Worm (Caenorhabditis elegans) whole organism, L1 larva: ENCODE results near the gene nhr-17.

ENCODE experiments used
- C16A3.4 ChIP-seq: fragments of 150-350 bp; optimal IDR thresholded peaks from 2 replicates; lab custom pipeline; 2014; ENCODE audit warnings: missing biosample characterization, missing genetic modification characterization
- C34B4.2 ChIP-seq: sonication (generic microtip); optimal IDR thresholded peaks from 2 replicates; lab custom pipeline; 2017; ENCODE audit warnings: mild to moderate bottlenecking, missing genetic modification characterization, missing compliant biosample characterization
- F16B12.6 ChIP-seq: fragments of 150-350 bp; optimal IDR thresholded peaks from 2 replicates; lab custom pipeline; 2014; ENCODE audit warnings: missing biosample characterization, missing genetic modification characterization
- Y116A8C.19 ChIP-seq: sonication (generic microtip); optimal IDR thresholded peaks from 2 replicates; lab custom pipeline; 2016; ENCODE audit warnings: missing compliant biosample characterization, missing genetic modification characterization, borderline replicate concordance
- aha-1 ChIP-seq: fragments of 150-350 bp; optimal IDR thresholded peaks from 2 replicates; lab custom pipeline; 2014; ENCODE audit warnings: missing biosample characterization, missing genetic modification characterization
- aly-2 ChIP-seq: fragments of 150-350 bp; optimal IDR thresholded peaks from 2 replicates; lab custom pipeline; 2014; ENCODE audit warnings: missing biosample characterization, missing genetic modification characterization
- ama-1 ChIP-seq: fragments of 150-350 bp; optimal IDR thresholded peaks from 2 replicates; lab custom pipeline; 2014
- blmp-1 ChIP-seq: fragments of 150-350 bp; optimal IDR thresholded peaks from 2 replicates; lab custom pipeline; 2014; ENCODE audit warnings: missing biosample characterization, missing genetic modification characterization
- ceh-8 ChIP-seq: fragments of 200-800 bp; sonication (Bioruptor generic); optimal IDR thresholded peaks from 2 replicates; lab custom pipeline; 2018; ENCODE audit warnings: mild to moderate bottlenecking, missing genetic modification characterization, moderate library complexity, missing compliant biosample characterization
- ceh-82 ChIP-seq, 3 experiments: fragments of 150-350 bp in 1 of 3; sonication (generic microtip) in 2 of 3; optimal IDR thresholded peaks; 2 replicates each; lab custom pipeline; 2014 to 2017; ENCODE audit warnings: missing biosample characterization in 3 of 3, missing genetic modification characterization in 3 of 3
- ceh-88 ChIP-seq: fragments of 200-800 bp; sonication (Bioruptor generic); IDR thresholded peaks from 2 replicates; pipeline ENCODE4 v1.3.6; 2022; ENCODE audit warnings: missing genetic modification characterization, missing compliant biosample characterization
- ceh-90 ChIP-seq: sonication (generic microtip); optimal IDR thresholded peaks from 2 replicates; lab custom pipeline; 2016; ENCODE audit warnings: missing genetic modification characterization, missing compliant biosample characterization
- ces-1 ChIP-seq: fragments of 150-350 bp; optimal IDR thresholded peaks from 2 replicates; lab custom pipeline; 2014; ENCODE audit warnings: missing biosample characterization, missing genetic modification reagents, missing genetic modification characterization
- dpl-1 ChIP-seq, 3 experiments: fragments of 150-350 bp in 2 of 3; sonication (generic microtip) in 1 of 3; optimal IDR thresholded peaks; 2 replicates each; lab custom pipeline; 2014 to 2017; ENCODE audit warnings: missing biosample characterization in 3 of 3, missing genetic modification characterization in 3 of 3, missing genetic modification reagents in 3 of 3
- efl-1 ChIP-seq, 4 experiments: fragments of 150-350 bp; optimal IDR thresholded peaks in 3 of 4; peaks in 1 of 4; 1 replicate in 1 of 4; 2 replicates in 3 of 4; lab custom pipeline; 2014; ENCODE audit warnings: missing biosample characterization in 2 of 4, missing genetic modification characterization in 2 of 4, missing genetic modification reagents in 2 of 4
- efl-3 ChIP-seq: fragments of 200-800 bp; sonication (Bioruptor generic); optimal IDR thresholded peaks from 2 replicates; lab custom pipeline; 2018; ENCODE audit warnings: mild to moderate bottlenecking, missing genetic modification characterization, missing compliant biosample characterization
- egl-13 ChIP-seq: sonication (generic microtip); optimal IDR thresholded peaks from 2 replicates; lab custom pipeline; 2016; ENCODE audit warnings: missing genotype, missing genetic modification reagents, missing genetic modification characterization, missing compliant biosample characterization
- egl-27 ChIP-seq, 2 experiments: fragments of 150-350 bp in 1 of 2; sonication (generic microtip); optimal IDR thresholded peaks; 3 replicates each; lab custom pipeline; 2017 to 2018; ENCODE audit warnings: missing biosample characterization in 2 of 2, missing genetic modification characterization in 2 of 2, missing genetic modification reagents in 2 of 2
- ets-5 ChIP-seq: fragments of 200-800 bp; sonication (Bioruptor generic); IDR thresholded peaks from 2 replicates; pipeline ENCODE4 v1.3.6; 2022; ENCODE audit warnings: missing genetic modification characterization, missing compliant biosample characterization
- fkh-8 ChIP-seq: sonication (generic microtip); optimal IDR thresholded peaks from 2 replicates; lab custom pipeline; 2016; ENCODE audit warnings: mild to moderate bottlenecking, missing genetic modification characterization, missing compliant biosample characterization
- fos-1 ChIP-seq: fragments of 150-350 bp; optimal IDR thresholded peaks from 2 replicates; lab custom pipeline; 2014; ENCODE audit warnings: missing biosample characterization, missing genetic modification characterization
- grh-1 ChIP-seq: fragments of 200-800 bp; sonication (Bioruptor generic); IDR thresholded peaks from 2 replicates; pipeline ENCODE4 v1.3.6; 2022; ENCODE audit warnings: missing genetic modification reagents, missing genetic modification characterization, missing compliant biosample characterization
- hpl-2 ChIP-seq: fragments of 150-350 bp; optimal IDR thresholded peaks from 2 replicates; lab custom pipeline; 2014; ENCODE audit warnings: missing biosample characterization, missing genetic modification reagents, missing genetic modification characterization
- isw-1 ChIP-seq: fragments of 200-800 bp; sonication (Bioruptor generic); IDR thresholded peaks from 2 replicates; pipeline ENCODE4 v1.3.6; 2022; ENCODE audit warnings: missing genetic modification characterization, missing compliant biosample characterization
- lin-13 ChIP-seq: fragments of 150-350 bp; optimal IDR thresholded peaks from 2 replicates; lab custom pipeline; 2014; ENCODE audit warnings: missing biosample characterization, missing genetic modification reagents, missing genetic modification characterization
- lin-14 ChIP-seq: fragments of 200-800 bp; sonication (Bioruptor generic); optimal IDR thresholded peaks from 2 replicates; lab custom pipeline; 2018; ENCODE audit warnings: mild to moderate bottlenecking, missing genetic modification characterization, moderate library complexity, missing compliant biosample characterization
- lin-15B ChIP-seq: fragments of 150-350 bp; sonication (generic microtip); optimal IDR thresholded peaks from 3 replicates; lab custom pipeline; 2014; ENCODE audit warnings: missing biosample characterization, missing genetic modification characterization
- lin-39 ChIP-seq: fragments of 150-350 bp; optimal IDR thresholded peaks from 2 replicates; lab custom pipeline; 2014; ENCODE audit warnings: missing biosample characterization, missing genetic modification reagents, missing genetic modification characterization
- lir-3 ChIP-seq: sonication (generic microtip); optimal IDR thresholded peaks from 2 replicates; lab custom pipeline; 2016; ENCODE audit warnings: mild to moderate bottlenecking, missing genetic modification characterization, moderate library complexity, missing compliant biosample characterization; ENCODE audit not compliant: poor library complexity
- lsy-2 ChIP-seq, 2 experiments: fragments of 150-350 bp; optimal IDR thresholded peaks; 2 replicates each; lab custom pipeline; 2014; ENCODE audit warnings: missing biosample characterization in 2 of 2, missing genetic modification characterization in 2 of 2
- mdl-1 ChIP-seq, 2 experiments: fragments of 150-350 bp; optimal IDR thresholded peaks; 2 replicates each; lab custom pipeline; 2014 to 2017; ENCODE audit warnings: missing biosample characterization in 2 of 2, missing genetic modification characterization in 2 of 2, inconsistent platforms in 1 of 2
- mef-2 ChIP-seq: fragments of 150-350 bp; optimal IDR thresholded peaks from 2 replicates; lab custom pipeline; 2014; ENCODE audit warnings: missing biosample characterization, missing genetic modification characterization
- mep-1 ChIP-seq: fragments of 150-350 bp; optimal IDR thresholded peaks from 2 replicates; lab custom pipeline; 2014; ENCODE audit warnings: missing biosample characterization, missing genetic modification characterization
- nhr-11 ChIP-seq: fragments of 150-350 bp; optimal IDR thresholded peaks from 2 replicates; lab custom pipeline; 2014; ENCODE audit warnings: missing biosample characterization, missing genetic modification characterization
- nhr-19 ChIP-seq: fragments of 200-800 bp; sonication (Bioruptor generic); conservative IDR thresholded peaks from 2 replicates; pipeline ENCODE4 v1.3.6; 2022; ENCODE audit warnings: missing genetic modification characterization, missing compliant biosample characterization
- nhr-20 ChIP-seq: sonication (generic microtip); optimal IDR thresholded peaks from 2 replicates; lab custom pipeline; 2016; ENCODE audit warnings: mild to moderate bottlenecking, missing genetic modification characterization, missing compliant biosample characterization
- nhr-237 ChIP-seq: fragments of 150-350 bp; optimal IDR thresholded peaks from 2 replicates; lab custom pipeline; 2014; ENCODE audit warnings: missing biosample characterization, missing genetic modification characterization
- nhr-28 ChIP-seq: fragments of 150-350 bp; optimal IDR thresholded peaks from 2 replicates; lab custom pipeline; 2014; ENCODE audit warnings: missing biosample characterization, missing genetic modification characterization
- nhr-71 ChIP-seq: sonication (generic microtip); optimal IDR thresholded peaks from 2 replicates; lab custom pipeline; 2016; ENCODE audit warnings: mild to moderate bottlenecking, missing genetic modification characterization, moderate library complexity, missing compliant biosample characterization
- nhr-84 ChIP-seq: sonication (generic microtip); optimal IDR thresholded peaks from 2 replicates; lab custom pipeline; 2017; ENCODE audit warnings: missing biosample characterization, missing genetic modification characterization
- nhr-85 ChIP-seq: sonication (generic microtip); peaks from one replicate; lab custom pipeline; 2016; ENCODE audit warnings: missing genetic modification characterization, inconsistent platforms, missing compliant biosample characterization
- pag-3 ChIP-seq: sonication (generic microtip); optimal IDR thresholded peaks from 2 replicates; lab custom pipeline; 2017; ENCODE audit warnings: missing genetic modification characterization, mild to moderate bottlenecking, missing compliant biosample characterization, antibody characterized with exemption, borderline replicate concordance; ENCODE audit not compliant: insufficient read depth
- pax-3 ChIP-seq: fragments of 200-800 bp; sonication (Bioruptor generic); optimal IDR thresholded peaks from 2 replicates; lab custom pipeline; 2018; ENCODE audit warnings: mild to moderate bottlenecking, missing genetic modification characterization, moderate library complexity, missing compliant biosample characterization
- rnt-1 ChIP-seq: sonication (generic microtip); optimal IDR thresholded peaks from 2 replicates; lab custom pipeline; 2016; ENCODE audit warnings: mild to moderate bottlenecking, missing genetic modification characterization, moderate library complexity, missing compliant biosample characterization
- skn-1 ChIP-seq: fragments of 150-350 bp; optimal IDR thresholded peaks from 2 replicates; lab custom pipeline; 2014; ENCODE audit warnings: missing biosample characterization, missing genetic modification characterization
- snpc-4 ChIP-seq: fragments of 150-350 bp; optimal IDR thresholded peaks from 2 replicates; lab custom pipeline; 2014; ENCODE audit warnings: missing biosample characterization, missing genetic modification characterization
- tbx-2 ChIP-seq: sonication (generic microtip); optimal IDR thresholded peaks from 2 replicates; lab custom pipeline; 2016; ENCODE audit warnings: missing genetic modification characterization, missing compliant biosample characterization
- tlp-1 ChIP-seq: fragments of 150-350 bp; optimal IDR thresholded peaks from 2 replicates; lab custom pipeline; 2014; ENCODE audit warnings: missing biosample characterization, missing genetic modification characterization
- unc-130 ChIP-seq: fragments of 150-350 bp; optimal IDR thresholded peaks from 2 replicates; lab custom pipeline; 2017; ENCODE audit warnings: missing biosample characterization, missing genetic modification characterization, inconsistent platforms
- unc-98 ChIP-seq: fragments of 200-800 bp; sonication (Bioruptor generic); IDR thresholded peaks from 2 replicates; pipeline ENCODE4 v1.3.6; 2022; ENCODE audit warnings: missing genetic modification characterization, missing compliant biosample characterization
- ztf-11 ChIP-seq, 2 experiments: sonication (generic microtip); optimal IDR thresholded peaks; 2 replicates each; lab custom pipeline; 2016 to 2017; ENCODE audit warnings: missing genetic modification characterization in 2 of 2, missing biosample characterization in 1 of 2, missing compliant biosample characterization in 1 of 2

nhr-17 gene

DNA sequence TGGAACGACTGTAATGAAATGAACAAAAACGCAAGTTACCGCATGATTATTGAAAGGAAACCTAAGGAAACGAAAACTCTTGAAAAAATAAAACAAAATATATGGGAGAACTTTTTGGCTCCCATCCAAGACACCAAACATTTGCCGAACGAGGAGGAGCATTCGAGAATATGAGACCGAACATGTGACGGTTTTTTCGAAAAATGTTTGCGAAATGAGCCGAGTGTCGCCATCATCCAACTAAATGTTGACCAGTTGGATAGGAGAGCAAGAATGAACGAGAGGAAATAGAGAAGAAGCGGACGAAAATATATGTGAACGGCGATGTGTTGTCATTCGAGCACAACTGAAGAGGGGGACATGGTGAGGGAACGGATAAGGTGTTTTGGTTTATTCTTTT, 37.6 kb downstream of the nhr-17 start:
- TF ChIP-seq efl-1 (optimal IDR thresholded peaks at IDR 0.05; lab: Kevin White, UChicago) (no peak), efl-1 (GFP tag; optimal IDR thresholded peaks at IDR 0.05 in 1 of 2; lab: Kevin White, UChicago) (peak in 1 of 2 experiments; percentile 31), grh-1 (GFP tag; lab: Robert Waterston, UW) (no peak)

DNA sequence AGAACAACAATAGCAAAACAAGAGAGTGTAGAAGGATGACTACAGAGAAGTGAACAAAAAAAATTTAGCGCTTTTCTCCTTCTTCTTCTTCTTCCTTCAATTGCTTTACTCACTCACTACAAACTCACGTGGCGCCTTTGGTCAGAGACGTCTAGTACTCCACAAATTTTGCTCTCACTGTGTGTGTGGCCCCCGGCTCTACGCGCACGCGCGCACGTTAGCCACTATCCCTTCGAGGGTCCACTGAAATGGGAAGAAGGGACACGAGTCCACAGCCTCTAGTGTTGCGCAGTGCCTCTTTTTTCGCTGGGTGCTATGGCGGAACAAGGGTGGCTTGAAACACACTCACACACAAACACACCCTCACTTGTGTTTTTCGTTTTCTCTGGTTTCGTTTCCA, 38.4 kb downstream of the nhr-17 start:
- no peak for TF ChIP-seq snpc-4 (tag; lab: Kevin White, UChicago)
- TF ChIP-seq lin-13 (GFP tag; lab: Kevin White, UChicago): no peak
- TF ChIP-seq ceh-90 (tag; lab: Kevin White, UChicago): no peak
- TF ChIP-seq hpl-2 (GFP tag; lab: Kevin White, UChicago): no peak
- TF ChIP-seq egl-27 (tag; optimal IDR thresholded peaks at IDR 0.05; lab: Kevin White, UChicago): no peak
- no peak for TF ChIP-seq fkh-8 (tag; lab: Kevin White, UChicago)
- no peak for TF ChIP-seq unc-130 (tag; lab: Kevin White, UChicago)
- no peak for TF ChIP-seq nhr-20
- no peak for TF ChIP-seq ceh-88 (GFP tag; lab: Robert Waterston, UW)
- peak in 1 of 2 experiments; percentile 29 for TF ChIP-seq lsy-2 (tag; optimal IDR thresholded peaks at IDR 0.05; lab: Kevin White, UChicago)
- no peak for TF ChIP-seq efl-1 (optimal IDR thresholded peaks at IDR 0.05; lab: Kevin White, UChicago)
- no peak for TF ChIP-seq efl-1 (GFP tag; optimal IDR thresholded peaks at IDR 0.05 in 1 of 2; lab: Kevin White, UChicago)
- no peak for TF ChIP-seq lin-15B
- TF ChIP-seq mdl-1 (tag; optimal IDR thresholded peaks at IDR 0.05; lab: Kevin White, UChicago): peak in 1 of 2 experiments; percentile 50
- no peak for TF ChIP-seq ceh-8 (GFP tag; lab: Kevin White, UChicago)
- no peak for TF ChIP-seq lin-39
- no peak for TF ChIP-seq rnt-1 (tag; lab: Kevin White, UChicago)
- TF ChIP-seq nhr-71: peak; percentile 35
- no peak for TF ChIP-seq F16B12.6 (tag; lab: Kevin White, UChicago)
- TF ChIP-seq fos-1 (tag; lab: Kevin White, UChicago): no peak
- no peak for TF ChIP-seq unc-98 (GFP tag; lab: Robert Waterston, UW)
- peak; percentile 13 for TF ChIP-seq tbx-2 (tag; lab: Kevin White, UChicago)
- no peak for TF ChIP-seq nhr-19 (GFP tag; lab: Robert Waterston, UW)
- no peak for TF ChIP-seq ztf-11 (tag; optimal IDR thresholded peaks at IDR 0.05; lab: Kevin White, UChicago)
- no peak for TF ChIP-seq nhr-85
- TF ChIP-seq ces-1: no peak
- TF ChIP-seq aly-2: no peak
- TF ChIP-seq tlp-1 (tag; lab: Kevin White, UChicago): no peak
- no peak for TF ChIP-seq nhr-84
- TF ChIP-seq mep-1 (tag; lab: Kevin White, UChicago): no peak
- no peak for TF ChIP-seq pag-3 (tag; lab: Kevin White, UChicago)
- no peak for TF ChIP-seq lir-3 (tag; lab: Kevin White, UChicago)
- TF ChIP-seq lin-14: peak; percentile 90
- no peak for TF ChIP-seq efl-3
- TF ChIP-seq mef-2 (tag; lab: Kevin White, UChicago): no peak
- TF ChIP-seq nhr-11 (tag; lab: Kevin White, UChicago): no peak
- TF ChIP-seq C34B4.2 (tag; lab: Kevin White, UChicago): no peak
- no peak for TF ChIP-seq dpl-1 (GFP tag; optimal IDR thresholded peaks at IDR 0.05; lab: Kevin White, UChicago)
- TF ChIP-seq pax-3: no peak
- TF ChIP-seq ama-1 (lab: Kevin White, UChicago): no peak
- no peak for TF ChIP-seq skn-1 (tag; lab: Kevin White, UChicago)
- TF ChIP-seq ceh-82 (tag; optimal IDR thresholded peaks at IDR 0.05; lab: Kevin White, UChicago): peak; percentile 27 to 37 (median 33)
- no peak for TF ChIP-seq nhr-237 (tag; lab: Kevin White, UChicago)
- no peak for TF ChIP-seq nhr-28
- TF ChIP-seq ets-5: no peak
- no peak for TF ChIP-seq egl-13 (tag; lab: Kevin White, UChicago)
- no peak for TF ChIP-seq C16A3.4 (tag; lab: Kevin White, UChicago)
- TF ChIP-seq Y116A8C.19 (tag; lab: Kevin White, UChicago): no peak
- TF ChIP-seq aha-1 (tag; lab: Kevin White, UChicago): no peak
- TF ChIP-seq isw-1 (GFP tag; lab: Robert Waterston, UW): no peak; the same call in 1 of the 2 replicates
- TF ChIP-seq blmp-1 (tag; lab: Kevin White, UChicago): no peak
